Fruit fly (Drosophila melanogaster) whole organism, pupa: ENCODE results near the gene CG10232.

Experiments
- CG10348 ChIP-seq: fragments of 200-800 bp; sonication (Bioruptor generic); IDR thresholded peaks from 2 replicates; pipeline ENCODE4 v1.3.6; 2022; ENCODE audit warnings: missing biosample characterization, missing genetic modification characterization
- CG12605 ChIP-seq: fragments of 200-800 bp; sonication (Bioruptor generic); IDR thresholded peaks from 2 replicates; pipeline ENCODE4 v1.3.6; 2022; ENCODE audit warnings: missing biosample characterization, missing genetic modification characterization
- CG13204 ChIP-seq: fragments of 200-800 bp; sonication (Bioruptor generic); optimal IDR thresholded peaks from 2 replicates; lab custom pipeline; 2018; ENCODE audit warnings: missing biosample characterization, mild to moderate bottlenecking, missing genetic modification characterization, moderate library complexity
- CG14655 ChIP-seq: fragments of 200-800 bp; sonication (Bioruptor generic); optimal IDR thresholded peaks from 3 replicates; lab custom pipeline; 2017; ENCODE audit warnings: mild to moderate bottlenecking, missing biosample characterization, missing genetic modification reagents, missing genetic modification characterization
- CG15710 ChIP-seq: fragments of 200-800 bp; sonication (Bioruptor generic); optimal IDR thresholded peaks from 2 replicates; lab custom pipeline; 2018; ENCODE audit warnings: missing biosample characterization, mild to moderate bottlenecking, missing genetic modification characterization, moderate library complexity
- CG17806 ChIP-seq: fragments of 200-800 bp; sonication (Bioruptor generic); optimal IDR thresholded peaks from 2 replicates; lab custom pipeline; 2018; ENCODE audit warnings: missing biosample characterization, mild to moderate bottlenecking, missing genetic modification characterization, moderate library complexity
- CG32121 ChIP-seq: fragments of 200-800 bp; sonication (Bioruptor generic); IDR thresholded peaks from 2 replicates; pipeline ENCODE4 v1.3.6; 2022; ENCODE audit warnings: missing biosample characterization, missing genetic modification characterization
- CG34367 ChIP-seq: fragments of 200-800 bp; sonication (Bioruptor generic); optimal IDR thresholded peaks from 2 replicates; lab custom pipeline; 2018; ENCODE audit warnings: missing biosample characterization, mild to moderate bottlenecking, missing genetic modification characterization
- CG4496 ChIP-seq: fragments of 200-800 bp; sonication (Bioruptor generic); IDR thresholded peaks from 3 replicates; pipeline ENCODE4 v1.3.6; 2022; ENCODE audit warnings: missing biosample characterization, missing genetic modification characterization
- CG8159 ChIP-seq: fragments of 200-800 bp; sonication (Bioruptor generic); optimal IDR thresholded peaks from 3 replicates; lab custom pipeline; 2018; ENCODE audit warnings: missing biosample characterization, mild to moderate bottlenecking, missing genetic modification characterization, moderate library complexity
- CG8301 ChIP-seq: fragments of 200-800 bp; sonication (Bioruptor generic); optimal IDR thresholded peaks from 2 replicates; lab custom pipeline; 2018; ENCODE audit warnings: missing biosample characterization, mild to moderate bottlenecking, missing genetic modification characterization
- CG9948 ChIP-seq: fragments of 200-800 bp; sonication (Bioruptor generic); optimal IDR thresholded peaks from 2 replicates; lab custom pipeline; 2018; ENCODE audit warnings: missing biosample characterization, mild to moderate bottlenecking, missing genetic modification characterization, moderate library complexity
- D1 ChIP-seq: fragments of 200-800 bp; sonication (Bioruptor generic); optimal IDR thresholded peaks from 2 replicates; lab custom pipeline; 2018; ENCODE audit warnings: missing biosample characterization, mild to moderate bottlenecking, missing genetic modification characterization, moderate library complexity
- EcR ChIP-seq: fragments of 200-800 bp; sonication (Bioruptor generic); optimal IDR thresholded peaks from 3 replicates; lab custom pipeline; 2019; ENCODE audit warnings: missing biosample characterization, missing genetic modification characterization, mild to moderate bottlenecking, moderate library complexity, missing genetic modification reagents
- Ets98B ChIP-seq: fragments of 200-800 bp; sonication (Bioruptor generic); IDR thresholded peaks from 2 replicates; pipeline ENCODE4 v1.3.6; 2022; ENCODE audit warnings: missing biosample characterization, missing genetic modification characterization
- Pif1A ChIP-seq: fragments of 200-800 bp; sonication (Bioruptor generic); optimal IDR thresholded peaks from 3 replicates; lab custom pipeline; 2016; ENCODE audit warnings: missing biosample characterization, missing genetic modification characterization
- Pif1B ChIP-seq: fragments of 200-800 bp; sonication (Bioruptor generic); optimal IDR thresholded peaks from 3 replicates; lab custom pipeline; 2016; ENCODE audit warnings: missing biosample characterization, missing genetic modification characterization
- Snoo ChIP-seq: fragments of 200-800 bp; sonication (Bioruptor generic); optimal IDR thresholded peaks from 3 replicates; lab custom pipeline; 2017; ENCODE audit warnings: missing biosample characterization, mild to moderate bottlenecking, missing genetic modification characterization, inconsistent platforms
- fd96Ca ChIP-seq: fragments of 200-800 bp; sonication (Bioruptor generic); IDR thresholded peaks from 3 replicates; pipeline ENCODE4 v1.3.6; 2022; ENCODE audit warnings: missing biosample characterization, missing genetic modification characterization
- gl ChIP-seq: fragments of 200-800 bp; sonication (Bioruptor generic); optimal IDR thresholded peaks from 2 replicates; lab custom pipeline; 2018; ENCODE audit warnings: missing biosample characterization, mild to moderate bottlenecking, missing genetic modification characterization
- rn ChIP-seq: fragments of 200-800 bp; sonication (Bioruptor generic); IDR thresholded peaks from 2 replicates; pipeline ENCODE4 v1.3.6; 2022; ENCODE audit warnings: missing biosample characterization, missing genetic modification characterization

The CG10232 gene

DNA sequence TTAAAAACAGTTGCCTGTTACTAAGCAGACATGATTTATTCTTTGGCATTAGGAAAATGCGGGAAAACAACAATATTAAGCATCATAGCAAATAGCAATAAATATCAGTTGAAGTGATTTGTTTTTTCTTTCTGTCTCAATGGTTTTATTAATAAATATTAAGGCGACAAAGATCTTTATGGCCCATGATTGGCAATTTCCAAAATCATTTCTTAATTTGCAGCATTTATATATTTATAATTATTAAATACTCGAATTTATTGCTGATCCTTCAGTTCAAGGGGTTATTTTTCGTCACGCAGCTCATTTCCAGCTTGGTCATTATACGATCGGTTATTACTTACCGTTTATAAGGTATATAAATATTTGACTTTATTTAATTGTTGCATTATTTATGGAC, 6.2 kb upstream of the CG10232 start:
- TF ChIP-seq CG15710 (tag; lab: Kevin White, UChicago): no peak
- TF ChIP-seq CG12605 (GFP tag; lab: Robert Waterston, UW): no peak
- TF ChIP-seq CG32121 (GFP tag; lab: Robert Waterston, UW): no peak

DNA sequence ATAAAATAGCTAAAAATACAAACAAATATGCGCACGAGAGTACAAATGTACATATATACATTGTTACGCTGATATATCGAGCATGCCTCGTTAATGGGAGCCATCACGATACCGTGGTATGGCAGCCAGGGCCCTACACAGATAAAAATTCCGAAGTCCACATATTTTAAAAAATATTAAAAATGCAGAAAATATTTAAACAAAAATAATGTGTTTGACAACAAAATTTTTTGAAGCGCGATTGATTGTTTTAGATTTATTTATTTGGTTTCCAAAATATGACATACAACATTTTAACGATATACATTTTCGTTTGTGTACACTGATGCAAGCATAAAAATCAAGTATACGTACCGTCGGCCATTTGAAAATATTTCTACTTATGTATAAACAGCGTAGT, 5.3 kb upstream of the CG10232 start:
- peak; percentile 67 for TF ChIP-seq CG14655 (GFP tag; lab: Kevin White, UChicago)
- TF ChIP-seq Pif1B (GFP tag; lab: Kevin White, UChicago): peak; percentile 45
- peak; percentile 84 for TF ChIP-seq CG32121 (GFP tag; lab: Robert Waterston, UW)
- TF ChIP-seq Pif1A: peak; percentile 63
- TF ChIP-seq CG8159 (tag; lab: Kevin White, UChicago): peak; percentile 69
- no peak for TF ChIP-seq EcR (GFP tag; lab: Kevin White, UChicago)
- TF ChIP-seq Snoo (tag; lab: Kevin White, UChicago): peak; percentile 40
- TF ChIP-seq CG4496 (GFP tag; lab: Robert Waterston, UW): peak; percentile 83
- TF ChIP-seq CG13204: no peak
- peak; percentile 60 for TF ChIP-seq CG15710 (tag; lab: Kevin White, UChicago)
- TF ChIP-seq rn (GFP tag; lab: Robert Waterston, UW): peak; percentile 33; the same call in 1 of the 2 replicates
- no peak for TF ChIP-seq CG10348
- peak; percentile 75 for TF ChIP-seq Ets98B (GFP tag; lab: Robert Waterston, UW)
- peak; percentile 70 for TF ChIP-seq CG8301 (tag; lab: Kevin White, UChicago)
- TF ChIP-seq CG9948 (tag; lab: Kevin White, UChicago): peak; percentile 63
- TF ChIP-seq D1 (tag; lab: Kevin White, UChicago): no peak
- TF ChIP-seq fd96Ca (GFP tag; lab: Robert Waterston, UW): 0 out of 3 replicates have a peak, but pooled peaks have one; percentile 50
- TF ChIP-seq CG17806: peak; percentile 34
- no peak for TF ChIP-seq gl (tag; lab: Kevin White, UChicago)
- TF ChIP-seq CG12605 (GFP tag; lab: Robert Waterston, UW): peak; percentile 67
- peak; percentile 27 for TF ChIP-seq CG34367 (tag; lab: Kevin White, UChicago)

DNA sequence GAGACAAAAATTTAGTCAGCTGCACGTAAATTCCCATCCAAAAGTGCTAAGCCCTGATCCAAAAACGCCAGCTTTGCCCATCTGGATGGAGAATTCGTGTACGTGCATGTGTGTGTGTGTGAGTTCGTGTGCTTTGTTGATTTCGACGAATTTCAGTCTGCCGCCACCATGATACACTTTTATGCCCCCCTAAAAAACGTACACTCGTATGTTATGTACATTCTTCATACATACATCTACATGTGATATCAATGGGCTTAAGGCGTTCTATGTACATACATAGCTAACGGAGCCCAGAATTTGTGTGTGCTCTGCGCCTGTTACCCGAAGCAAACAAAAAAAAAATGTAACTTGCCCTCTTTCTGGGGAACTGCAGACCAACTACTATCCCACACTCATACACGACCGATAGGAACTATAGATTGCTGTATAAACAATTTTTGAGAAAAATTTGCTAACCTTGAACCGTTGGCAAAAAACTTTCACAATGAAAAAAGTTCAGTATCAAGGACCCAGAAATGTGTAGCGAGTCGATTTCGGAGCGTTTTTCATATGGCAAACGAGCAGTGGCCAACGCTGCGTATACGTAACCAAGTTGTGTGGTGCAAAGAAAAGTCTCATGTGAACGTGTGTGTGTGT, 4.4 kb upstream of the CG10232 start:
- no peak for TF ChIP-seq CG15710 (tag; lab: Kevin White, UChicago)
- TF ChIP-seq Pif1B (GFP tag; lab: Kevin White, UChicago): no peak
- TF ChIP-seq Snoo (tag; lab: Kevin White, UChicago): no peak
- no peak for TF ChIP-seq CG8301 (tag; lab: Kevin White, UChicago)
- no peak for TF ChIP-seq CG32121 (GFP tag; lab: Robert Waterston, UW)
- TF ChIP-seq D1 (tag; lab: Kevin White, UChicago): no peak
- TF ChIP-seq CG12605 (GFP tag; lab: Robert Waterston, UW): no peak
- no peak for TF ChIP-seq gl (tag; lab: Kevin White, UChicago)
- TF ChIP-seq CG10348: no peak
- TF ChIP-seq CG34367 (tag; lab: Kevin White, UChicago): no peak
- no peak for TF ChIP-seq CG4496 (GFP tag; lab: Robert Waterston, UW)
- no peak for TF ChIP-seq CG9948 (tag; lab: Kevin White, UChicago)
- no peak for TF ChIP-seq fd96Ca (GFP tag; lab: Robert Waterston, UW)

DNA sequence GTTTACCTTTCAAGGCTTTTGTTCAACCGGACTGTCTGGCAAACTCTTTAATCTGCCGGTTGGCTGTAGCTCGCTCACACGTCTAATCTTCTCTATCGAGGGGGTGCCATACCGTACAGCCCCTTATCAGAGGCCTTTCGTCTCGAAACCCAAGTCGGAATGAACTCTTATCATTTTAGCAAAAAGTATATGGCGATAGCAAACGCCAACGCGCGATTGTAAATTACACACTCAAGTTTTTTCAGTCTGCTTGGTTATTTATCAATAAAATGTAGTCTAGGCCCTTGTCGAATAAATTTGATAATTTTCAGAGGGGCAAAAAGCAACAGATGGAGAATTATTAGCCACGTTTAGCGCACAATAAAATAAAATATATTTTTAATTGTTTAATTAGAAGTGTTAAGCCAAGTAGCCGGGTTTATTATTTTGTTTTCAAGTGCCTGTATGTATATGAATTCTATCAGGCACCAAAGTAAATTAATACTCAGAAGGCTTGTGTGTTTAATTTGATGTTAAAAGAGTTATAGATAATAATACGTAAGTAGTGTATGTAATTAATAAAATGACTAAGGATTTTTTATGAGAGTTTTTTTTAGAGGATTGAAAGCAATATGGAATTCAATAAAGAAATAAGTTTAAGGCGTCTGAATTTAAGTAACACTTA, 3.5 kb upstream of the CG10232 start:
- peak; percentile 61 for TF ChIP-seq EcR (GFP tag; lab: Kevin White, UChicago)
- TF ChIP-seq rn (GFP tag; lab: Robert Waterston, UW): no peak

DNA sequence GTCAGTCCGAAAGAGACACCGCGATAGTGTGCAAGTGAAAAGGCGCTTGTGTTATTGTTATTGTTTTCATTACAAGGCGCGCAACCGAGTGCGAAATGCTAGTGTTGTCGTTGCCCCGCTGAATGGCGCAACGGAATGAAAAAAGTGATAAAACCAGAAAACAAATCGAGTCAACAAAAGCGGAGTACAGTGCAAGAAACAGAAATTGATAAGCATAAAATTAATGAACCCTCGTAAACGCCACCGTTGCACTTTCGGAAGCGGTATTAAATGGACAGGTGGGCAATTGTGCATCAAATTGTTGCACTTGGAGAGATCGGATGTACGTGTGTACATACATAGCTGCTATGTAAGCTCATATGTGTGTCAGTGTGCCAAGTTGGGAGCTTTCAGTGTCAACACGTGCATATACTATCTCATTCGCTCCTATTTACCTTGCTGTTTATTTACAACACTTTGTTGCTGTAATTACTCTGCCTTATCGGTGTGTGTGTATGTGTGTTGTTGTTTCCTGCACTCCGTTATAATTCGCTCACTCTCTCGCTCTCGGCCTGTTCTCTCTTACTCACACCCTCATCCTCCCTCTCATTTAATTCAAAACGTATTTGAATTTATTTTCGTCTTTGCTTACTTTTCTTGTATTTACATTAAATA, 2.1 kb upstream of the CG10232 start:
- TF ChIP-seq CG17806 (peak; percentile 36), CG15710 (tag; lab: Kevin White, UChicago) (peak; percentile 23), CG12605 (GFP tag; lab: Robert Waterston, UW) (no peak; the same call in 1 of the 2 replicates), Pif1A (no peak), CG4496 (GFP tag; lab: Robert Waterston, UW) (peak; percentile 55; the same call in 1 of the 3 replicates), gl (tag; lab: Kevin White, UChicago) (peak; percentile 79), CG32121 (GFP tag; lab: Robert Waterston, UW) (peak; percentile 68), Pif1B (GFP tag; lab: Kevin White, UChicago) (peak; percentile 29), rn (GFP tag; lab: Robert Waterston, UW) (no peak), CG13204 (no peak), fd96Ca (GFP tag; lab: Robert Waterston, UW) (peak; percentile 56), CG9948 (tag; lab: Kevin White, UChicago) (no peak), CG8159 (tag; lab: Kevin White, UChicago) (peak; percentile 42), D1 (tag; lab: Kevin White, UChicago) (no peak), EcR (GFP tag; lab: Kevin White, UChicago) (peak; percentile 73), CG8301 (tag; lab: Kevin White, UChicago) (peak; percentile 40), CG14655 (GFP tag; lab: Kevin White, UChicago) (peak; percentile 40), Ets98B (GFP tag; lab: Robert Waterston, UW) (peak; percentile 60), CG10348 (no peak), Snoo (tag; lab: Kevin White, UChicago) (no peak), CG34367 (tag; lab: Kevin White, UChicago) (peak; percentile 41)
